Worm (Caenorhabditis elegans) whole organism, L4 larva: ENCODE data around the gene oac-23.

Experiments used
- lin-13 ChIP-seq: fragments of 150-350 bp; optimal IDR thresholded peaks from 2 replicates; lab custom pipeline; 2014; ENCODE audit warnings: missing biosample characterization, missing genetic modification reagents, missing genetic modification characterization
- lin-15B ChIP-seq: fragments of 150-350 bp; sonication (generic microtip); optimal IDR thresholded peaks from 3 replicates; lab custom pipeline; 2014; ENCODE audit warnings: missing biosample characterization, missing genetic modification characterization
- mep-1 ChIP-seq: fragments of 150-350 bp; sonication (generic microtip); optimal IDR thresholded peaks from 3 replicates; lab custom pipeline; 2014; ENCODE audit warnings: missing biosample characterization, missing genetic modification characterization
- snpc-1.2 ChIP-seq: fragments of 200-800 bp; sonication (Bioruptor generic); IDR thresholded peaks from 2 replicates; pipeline ENCODE4 v1.3.6; 2022; ENCODE audit warnings: missing genetic modification reagents, missing genetic modification characterization, missing compliant biosample characterization
- snpc-4 ChIP-seq: fragments of 150-350 bp; optimal IDR thresholded peaks from 2 replicates; lab custom pipeline; 2014; ENCODE audit warnings: missing biosample characterization, missing genetic modification characterization

DNA sequence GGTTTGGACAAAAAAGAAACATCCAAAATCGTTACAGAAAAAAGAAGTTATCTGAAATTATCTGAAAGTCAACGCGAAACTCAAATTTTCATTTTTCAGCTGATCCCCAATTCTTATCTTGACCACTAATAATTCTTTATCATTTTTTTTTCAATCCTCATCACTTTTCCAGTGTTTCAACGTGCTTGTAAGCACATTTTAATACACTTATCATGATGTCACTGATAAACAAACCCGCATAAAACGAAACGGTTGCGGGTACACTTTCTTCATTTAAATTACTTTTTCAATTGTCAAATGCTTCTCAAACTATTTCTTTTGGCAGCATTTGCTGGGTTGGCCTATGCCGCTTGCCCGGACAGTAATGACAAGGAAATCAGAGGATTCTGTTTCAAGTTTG lies 40.7 kb downstream of the oac-23 start, which contains the start of gene clec-67:
- TF ChIP-seq lin-15B (tag; lab: Kevin White, UChicago) (no peak), snpc-1.2 (GFP tag; lab: Robert Waterston, UW) (no peak), lin-13 (GFP tag; lab: Kevin White, UChicago) (no peak), snpc-4 (tag; lab: Kevin White, UChicago) (no peak), mep-1 (tag; lab: Kevin White, UChicago) (no peak)
